Worm (Caenorhabditis elegans) whole organism, L2 larva: ENCODE results near the gene srj-39.

Source experiments
- C34F6.9 ChIP-seq: fragments of 150-350 bp; optimal IDR thresholded peaks from 2 replicates; lab custom pipeline; 2014; ENCODE audit warnings: missing biosample characterization, missing genetic modification characterization
- F13H6.1 ChIP-seq: sonication (generic microtip); optimal IDR thresholded peaks from 2 replicates; lab custom pipeline; 2016; ENCODE audit warnings: missing genetic modification characterization, missing compliant biosample characterization
- R02D3.7 ChIP-seq: fragments of 150-350 bp; optimal IDR thresholded peaks from 2 replicates; lab custom pipeline; 2014; ENCODE audit warnings: missing biosample characterization, missing genetic modification characterization
- Y55F3AM.14 ChIP-seq: fragments of 200-800 bp; sonication (Bioruptor generic); optimal IDR thresholded peaks from 2 replicates; lab custom pipeline; 2018; ENCODE audit warnings: mild to moderate bottlenecking, missing genetic modification characterization, missing compliant biosample characterization
- ZK546.5 ChIP-seq: sonication (generic microtip); optimal IDR thresholded peaks from 2 replicates; lab custom pipeline; 2017; ENCODE audit warnings: missing biosample characterization, missing genetic modification characterization
- alr-1 ChIP-seq: fragments of 150-350 bp; optimal IDR thresholded peaks from 2 replicates; lab custom pipeline; 2014; ENCODE audit warnings: missing biosample characterization, missing genetic modification characterization
- aly-2 ChIP-seq: fragments of 150-350 bp; optimal IDR thresholded peaks from 2 replicates; lab custom pipeline; 2014; ENCODE audit warnings: missing biosample characterization, missing genetic modification characterization
- blmp-1 ChIP-seq: sonication (generic microtip); optimal IDR thresholded peaks from 2 replicates; lab custom pipeline; 2017; ENCODE audit warnings: missing genetic modification characterization, mild to moderate bottlenecking, missing compliant biosample characterization, antibody characterized with exemption, moderate library complexity; ENCODE audit not compliant: insufficient read depth
- ceh-16 ChIP-seq: fragments of 150-350 bp; optimal IDR thresholded peaks from 2 replicates; lab custom pipeline; 2014; ENCODE audit warnings: missing biosample characterization, missing genetic modification characterization
- ceh-82 ChIP-seq: fragments of 150-350 bp; optimal IDR thresholded peaks from 2 replicates; lab custom pipeline; 2014; ENCODE audit warnings: missing biosample characterization, missing genetic modification characterization
- crh-2 ChIP-seq: sonication (generic microtip); optimal IDR thresholded peaks from 2 replicates; lab custom pipeline; 2017; ENCODE audit warnings: missing biosample characterization, missing genetic modification characterization
- egl-27 ChIP-seq: sonication (generic microtip); optimal IDR thresholded peaks from 3 replicates; lab custom pipeline; 2017; ENCODE audit warnings: missing biosample characterization, missing genetic modification reagents, missing genetic modification characterization
- elt-1 ChIP-seq: fragments of 150-350 bp; optimal IDR thresholded peaks from 2 replicates; lab custom pipeline; 2014; ENCODE audit warnings: missing biosample characterization, missing genetic modification characterization
- elt-3 ChIP-seq: sonication (generic microtip); optimal IDR thresholded peaks from 2 replicates; lab custom pipeline; 2017; ENCODE audit warnings: missing biosample characterization, missing genetic modification characterization
- fos-1 ChIP-seq: fragments of 150-350 bp; optimal IDR thresholded peaks from 2 replicates; lab custom pipeline; 2014; ENCODE audit warnings: missing biosample characterization, missing genetic modification characterization
- gmeb-1 ChIP-seq: fragments of 150-350 bp; optimal IDR thresholded peaks from 2 replicates; lab custom pipeline; 2014; ENCODE audit warnings: missing biosample characterization, missing genetic modification characterization
- lin-13 ChIP-seq: fragments of 150-350 bp; optimal IDR thresholded peaks from 2 replicates; lab custom pipeline; 2014; ENCODE audit warnings: missing biosample characterization, missing genetic modification reagents, missing genetic modification characterization
- lsy-2 ChIP-seq, 2 experiments: fragments of 150-350 bp in 1 of 2; sonication (generic microtip) in 1 of 2; optimal IDR thresholded peaks; 2 replicates each; lab custom pipeline; 2014 to 2017; ENCODE audit warnings: missing biosample characterization in 2 of 2, missing genetic modification characterization in 2 of 2
- mbf-1 ChIP-seq: sonication (generic microtip); optimal IDR thresholded peaks from 2 replicates; lab custom pipeline; 2017; ENCODE audit warnings: missing biosample characterization, missing genetic modification characterization
- mdl-1 ChIP-seq, 2 experiments: fragments of 150-350 bp in 1 of 2; sonication (generic microtip) in 1 of 2; optimal IDR thresholded peaks; 2 replicates each; lab custom pipeline; 2017; ENCODE audit warnings: missing biosample characterization in 2 of 2, missing genetic modification characterization in 2 of 2
- nhr-10 ChIP-seq: sonication (generic microtip); optimal IDR thresholded peaks from 2 replicates; lab custom pipeline; 2017; ENCODE audit warnings: missing biosample characterization, missing genetic modification characterization
- nhr-11 ChIP-seq: fragments of 150-350 bp; optimal IDR thresholded peaks from 2 replicates; lab custom pipeline; 2014; ENCODE audit warnings: missing biosample characterization, missing genetic modification characterization
- nhr-12 ChIP-seq: fragments of 150-350 bp; optimal IDR thresholded peaks from 2 replicates; lab custom pipeline; 2014; ENCODE audit warnings: missing biosample characterization, missing genetic modification characterization
- nhr-129 ChIP-seq: fragments of 150-350 bp; optimal IDR thresholded peaks from 2 replicates; lab custom pipeline; 2014; ENCODE audit warnings: missing biosample characterization, missing genetic modification characterization
- nhr-21 ChIP-seq: fragments of 150-350 bp; optimal IDR thresholded peaks from 2 replicates; lab custom pipeline; 2014; ENCODE audit warnings: missing biosample characterization, missing genetic modification characterization
- nhr-23 ChIP-seq: fragments of 150-350 bp; optimal IDR thresholded peaks from 2 replicates; lab custom pipeline; 2014; ENCODE audit warnings: missing biosample characterization, missing genetic modification reagents, missing genetic modification characterization
- nhr-237 ChIP-seq: fragments of 150-350 bp; optimal IDR thresholded peaks from 2 replicates; lab custom pipeline; 2014; ENCODE audit warnings: missing biosample characterization, missing genetic modification characterization
- nhr-25 ChIP-seq: fragments of 150-350 bp; sonication (generic microtip); optimal IDR thresholded peaks from 3 replicates; lab custom pipeline; 2014; ENCODE audit warnings: missing biosample characterization, missing genetic modification characterization
- nhr-6 ChIP-seq: fragments of 150-350 bp; optimal IDR thresholded peaks from 2 replicates; lab custom pipeline; 2014; ENCODE audit warnings: missing biosample characterization, missing genetic modification characterization
- nhr-77 ChIP-seq: fragments of 150-350 bp; optimal IDR thresholded peaks from 2 replicates; lab custom pipeline; 2014; ENCODE audit warnings: missing biosample characterization, missing genetic modification characterization
- sem-4 ChIP-seq: fragments of 150-350 bp; optimal IDR thresholded peaks from 2 replicates; lab custom pipeline; 2014; ENCODE audit warnings: missing biosample characterization, missing genetic modification reagents, missing genetic modification characterization
- skn-1 ChIP-seq: sonication (generic microtip); optimal IDR thresholded peaks from 2 replicates; lab custom pipeline; 2017; ENCODE audit warnings: missing biosample characterization, missing genetic modification characterization
- sma-3 ChIP-seq: sonication (generic microtip); optimal IDR thresholded peaks from 2 replicates; lab custom pipeline; 2016; ENCODE audit warnings: missing genetic modification reagents, missing genetic modification characterization, missing compliant biosample characterization
- sma-9 ChIP-seq, 2 experiments: fragments of 150-350 bp in 1 of 2; sonication (generic microtip) in 1 of 2; optimal IDR thresholded peaks; 2 replicates each; lab custom pipeline; 2014 to 2016; ENCODE audit warnings: missing genetic modification characterization in 2 of 2, mild to moderate bottlenecking in 1 of 2, missing biosample characterization in 1 of 2, missing compliant biosample characterization in 1 of 2, missing genetic modification reagents in 1 of 2, moderate library complexity in 1 of 2
- snpc-4 ChIP-seq: fragments of 150-350 bp; optimal IDR thresholded peaks from 2 replicates; lab custom pipeline; 2014; ENCODE audit warnings: missing biosample characterization, missing genetic modification characterization
- unc-39 ChIP-seq: fragments of 150-350 bp; optimal IDR thresholded peaks from 2 replicates; lab custom pipeline; 2014; ENCODE audit warnings: missing biosample characterization, missing genetic modification characterization
- unc-55 ChIP-seq: fragments of 150-350 bp; sonication (generic microtip); optimal IDR thresholded peaks from 3 replicates; lab custom pipeline; 2014; ENCODE audit warnings: missing biosample characterization, missing genetic modification reagents, missing genetic modification characterization
- unc-62 ChIP-seq: fragments of 150-350 bp; optimal IDR thresholded peaks from 2 replicates; lab custom pipeline; 2014; ENCODE audit warnings: missing biosample characterization, missing genetic modification reagents, missing genetic modification characterization
- zag-1 ChIP-seq: fragments of 150-350 bp; optimal IDR thresholded peaks from 2 replicates; lab custom pipeline; 2014; ENCODE audit warnings: missing biosample characterization, missing genetic modification characterization
- ztf-1 ChIP-seq: fragments of 200-800 bp; sonication (Bioruptor generic); conservative IDR thresholded peaks from 2 replicates; pipeline ENCODE4 v1.3.6; 2022; ENCODE audit warnings: missing genetic modification characterization, missing compliant biosample characterization
- ztf-11 ChIP-seq: sonication (generic microtip); optimal IDR thresholded peaks from 2 replicates; lab custom pipeline; 2017; ENCODE audit warnings: missing biosample characterization, missing genetic modification characterization
- ztf-4 ChIP-seq: fragments of 150-350 bp; optimal IDR thresholded peaks from 2 replicates; lab custom pipeline; 2014; ENCODE audit warnings: missing biosample characterization, missing genetic modification characterization

Gene srj-39

ce11 chrV:4122415-4122814, 18.0 kb downstream of the srj-39 start, which contains the start of gene phat-5:
TSS of gene phat-5 (minus strand) at chrV:4122515.
- TF ChIP-seq Y55F3AM.14 = no peak
- TF ChIP-seq nhr-10 (tag; lab: Kevin White, UChicago) = no peak

- no peak for TF ChIP-seq ceh-16 (tag; lab: Kevin White, UChicago)
- TF ChIP-seq ztf-1 = no peak
- no peak for TF ChIP-seq blmp-1 (tag; lab: Kevin White, UChicago)
- TF ChIP-seq snpc-4 (tag; lab: Kevin White, UChicago) = no peak
- TF ChIP-seq nhr-11 (tag; lab: Kevin White, UChicago) = no peak
- no peak for TF ChIP-seq nhr-23 (tag; lab: Kevin White, UChicago)
- no peak for TF ChIP-seq aly-2
- TF ChIP-seq nhr-77 (tag; lab: Kevin White, UChicago) = no peak
- no peak for TF ChIP-seq ztf-4 (tag; lab: Kevin White, UChicago)
- TF ChIP-seq elt-3 (tag; lab: Kevin White, UChicago) = no peak
- TF ChIP-seq nhr-12 (tag; lab: Kevin White, UChicago) = no peak
- TF ChIP-seq nhr-237 = no peak
- TF ChIP-seq R02D3.7 (tag; lab: Kevin White, UChicago) = no peak
- TF ChIP-seq skn-1 = no peak
- no peak for TF ChIP-seq lsy-2 (tag; optimal IDR thresholded peaks at IDR 0.05; lab: Kevin White, UChicago)
- TF ChIP-seq unc-55 = no peak
- no peak for TF ChIP-seq crh-2 (tag; lab: Kevin White, UChicago)
- no peak for TF ChIP-seq elt-1 (tag; lab: Kevin White, UChicago)
These were observed 21.2 kb downstream of the srj-39 start, which contains the start of gene T05B4.12 for ce11 chrV:4125552-4126084. TSS of gene T05B4.12 (minus strand) at chrV:4126034.

DNA sequence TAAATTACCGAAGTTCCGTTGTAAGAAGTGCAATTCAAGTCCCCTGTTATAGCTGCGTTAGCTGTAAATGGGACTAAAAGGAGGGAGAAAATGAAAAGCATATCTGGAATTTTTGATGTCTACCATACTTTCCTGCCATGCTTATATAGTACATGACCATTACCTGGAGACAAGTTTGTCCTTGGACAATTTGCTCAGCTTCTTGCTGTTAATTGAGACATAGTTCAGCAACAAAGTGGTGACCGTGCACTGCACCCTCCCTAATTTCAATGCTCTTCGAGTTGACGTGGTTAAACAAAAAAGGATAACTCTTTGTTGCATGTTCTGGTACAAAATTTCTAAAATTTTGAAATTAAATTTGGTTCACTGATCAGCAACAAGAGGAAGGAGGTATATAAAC, 23.0 kb downstream of the srj-39 start, which contains the start of gene T05B4.13:
Gene T05B4.13, minus strand, starts transcription at position 101 of the 400 bp plus-strand sequence.
- TF ChIP-seq alr-1 (tag; lab: Kevin White, UChicago) (no peak), crh-2 (tag; lab: Kevin White, UChicago) (no peak), sem-4 (tag; lab: Kevin White, UChicago) (no peak), ZK546.5 (tag; lab: Kevin White, UChicago) (no peak), unc-55 (no peak), skn-1 (no peak), lin-13 (GFP tag; lab: Kevin White, UChicago) (no peak), mbf-1 (no peak), nhr-11 (tag; lab: Kevin White, UChicago) (no peak), elt-1 (tag; lab: Kevin White, UChicago) (no peak), blmp-1 (tag; lab: Kevin White, UChicago) (no peak), ceh-16 (tag; lab: Kevin White, UChicago) (no peak), nhr-6 (no peak), ztf-11 (tag; lab: Kevin White, UChicago) (no peak), nhr-129 (tag; lab: Kevin White, UChicago) (no peak), ceh-82 (tag; lab: Kevin White, UChicago) (no peak)

- no peak for TF ChIP-seq fos-1 (tag; lab: Kevin White, UChicago)
- TF ChIP-seq ztf-1 = no peak
These were observed 25.2 kb downstream of the srj-39 start, which contains the start of gene phat-4 for ce11 chrV:4129604-4130003. TSS of gene phat-4 (plus strand) at chrV:4129904.

- peak; percentile 86 for TF ChIP-seq nhr-25 (tag; lab: Kevin White, UChicago)
- TF ChIP-seq zag-1 (tag; lab: Kevin White, UChicago) = no peak
- TF ChIP-seq nhr-6 = peak; percentile 67
- TF ChIP-seq gmeb-1 = peak; percentile 62
- TF ChIP-seq ceh-16 (tag; lab: Kevin White, UChicago) = no peak
- TF ChIP-seq ztf-11 (tag; lab: Kevin White, UChicago) = no peak
- peak; percentile 60 for TF ChIP-seq egl-27 (tag; lab: Kevin White, UChicago)
- no peak for TF ChIP-seq elt-3 (tag; lab: Kevin White, UChicago)
- no peak for TF ChIP-seq unc-39
- TF ChIP-seq nhr-21 (tag; lab: Kevin White, UChicago) = peak; percentile 87
- TF ChIP-seq sem-4 (tag; lab: Kevin White, UChicago) = peak; percentile 61
- TF ChIP-seq lin-13 (GFP tag; lab: Kevin White, UChicago) = peak; percentile 31
- TF ChIP-seq alr-1 (tag; lab: Kevin White, UChicago) = no peak
- TF ChIP-seq fos-1 (tag; lab: Kevin White, UChicago) = peak; percentile 73
- peak; percentile 72 for TF ChIP-seq skn-1
- TF ChIP-seq sma-3 (GFP tag; lab: Kevin White, UChicago) = peak; percentile 89
- TF ChIP-seq crh-2 (tag; lab: Kevin White, UChicago) = peak; percentile 51
- peak in 1 of 2 experiments; percentile 40 for TF ChIP-seq mdl-1 (tag; optimal IDR thresholded peaks at IDR 0.05; lab: Kevin White, UChicago)
- peak; percentile 19 for TF ChIP-seq unc-55
- TF ChIP-seq unc-62 (GFP tag; lab: Kevin White, UChicago) = no peak
- TF ChIP-seq nhr-129 (tag; lab: Kevin White, UChicago) = peak; percentile 96
- TF ChIP-seq C34F6.9 (tag; lab: Kevin White, UChicago) = peak; percentile 51
- TF ChIP-seq F13H6.1 (tag; lab: Kevin White, UChicago) = peak; percentile 82
- peak; percentile 86 for TF ChIP-seq Y55F3AM.14
- TF ChIP-seq blmp-1 (tag; lab: Kevin White, UChicago) = peak; percentile 72
- no peak for TF ChIP-seq nhr-11 (tag; lab: Kevin White, UChicago)
- TF ChIP-seq sma-9 (GFP tag; optimal IDR thresholded peaks at IDR 0.05; lab: Kevin White, UChicago) = peak; percentile 93
- no peak for TF ChIP-seq sma-9 (tag; optimal IDR thresholded peaks at IDR 0.05; lab: Kevin White, UChicago)
These were observed 27.1 kb downstream of the srj-39 start, which contains the start of gene nhr-57 for ce11 chrV:4131471-4131939. TSS of gene nhr-57 (plus strand) at chrV:4131889.
